Worm (Caenorhabditis elegans): ENCODE measurements around the gene epg-7.
A peak's percentile ranks its signal among the peaks of the same experiment; 100 is the strongest.

The epg-7 gene

ce11 chrX:7334302-7334724 is at the start of gene epg-7:
Gene epg-7 (plus strand): TSS chrX:7334714.
- TF ChIP-seq dao-5 (tag; optimal IDR thresholded peaks at IDR 0.05) (no peak), him-1 (tag; optimal IDR thresholded peaks at IDR 0.05) (peak; percentile 82), W03F9.2 (tag; optimal IDR thresholded peaks at IDR 0.05) (peak; percentile 59)

- TF ChIP-seq W03F9.2 (tag; optimal IDR thresholded peaks at IDR 0.05) (no peak), him-1 (tag; optimal IDR thresholded peaks at IDR 0.05) (peak; percentile 86)
These were observed 49.8 kb upstream of the epg-7 start for ce11 chrX:7284724-7285184.

- TF ChIP-seq dao-5 (tag; optimal IDR thresholded peaks at IDR 0.05) (no peak), him-1 (tag; optimal IDR thresholded peaks at IDR 0.05) (no peak), W03F9.2 (tag; optimal IDR thresholded peaks at IDR 0.05) (no peak)
These were observed 44.9 kb upstream of the epg-7 start for ce11 chrX:7289565-7289964.

- TF ChIP-seq him-1 (tag; optimal IDR thresholded peaks at IDR 0.05) (no peak), dao-5 (tag; optimal IDR thresholded peaks at IDR 0.05) (no peak), W03F9.2 (tag; optimal IDR thresholded peaks at IDR 0.05) (no peak)
These were observed 43.5 kb upstream of the epg-7 start for ce11 chrX:7290859-7291628.

- TF ChIP-seq him-1 (tag; optimal IDR thresholded peaks at IDR 0.05): no peak
- TF ChIP-seq W03F9.2 (tag; optimal IDR thresholded peaks at IDR 0.05): no peak
- TF ChIP-seq dao-5 (tag; optimal IDR thresholded peaks at IDR 0.05): no peak
These were observed 42.7 kb upstream of the epg-7 start, which contains the start of gene lron-7 for ce11 chrX:7291810-7292209. Gene lron-7 (plus strand): TSS chrX:7292132.

ce11 chrX:7296310-7296709 is 38.2 kb upstream of the epg-7 start:
- no peak for TF ChIP-seq dao-5 (tag; optimal IDR thresholded peaks at IDR 0.05)
- no peak for TF ChIP-seq him-1 (tag; optimal IDR thresholded peaks at IDR 0.05)
- no peak for TF ChIP-seq W03F9.2 (tag; optimal IDR thresholded peaks at IDR 0.05)

ce11 chrX:7298652-7299051 is 35.9 kb upstream of the epg-7 start, which contains the start of gene K03A1.4:
Gene K03A1.4 (minus strand): TSS chrX:7298752.
- TF ChIP-seq him-1 (tag; optimal IDR thresholded peaks at IDR 0.05) (no peak), W03F9.2 (tag; optimal IDR thresholded peaks at IDR 0.05) (no peak), dao-5 (tag; optimal IDR thresholded peaks at IDR 0.05) (no peak)

ce11 chrX:7303115-7303514 is 31.4 kb upstream of the epg-7 start:
- TF ChIP-seq dao-5 (tag; optimal IDR thresholded peaks at IDR 0.05): no peak
- TF ChIP-seq W03F9.2 (tag; optimal IDR thresholded peaks at IDR 0.05): no peak
- TF ChIP-seq him-1 (tag; optimal IDR thresholded peaks at IDR 0.05): no peak

ce11 chrX:7305520-7306186 is 28.9 kb upstream of the epg-7 start, which contains the start of gene sur-5:
Gene sur-5 (minus strand): TSS chrX:7305570.
- TF ChIP-seq him-1 (tag; optimal IDR thresholded peaks at IDR 0.05): no peak
- TF ChIP-seq dao-5 (tag; optimal IDR thresholded peaks at IDR 0.05): no peak
- no peak for TF ChIP-seq W03F9.2 (tag; optimal IDR thresholded peaks at IDR 0.05)

ce11 chrX:7306434-7306833 is 28.1 kb upstream of the epg-7 start:
- TF ChIP-seq him-1 (tag; optimal IDR thresholded peaks at IDR 0.05) (no peak), dao-5 (tag; optimal IDR thresholded peaks at IDR 0.05) (no peak), W03F9.2 (tag; optimal IDR thresholded peaks at IDR 0.05) (no peak)

ce11 chrX:7309775-7310174 is 24.7 kb upstream of the epg-7 start, which contains the start of the genes his-38 and his-40:
Gene his-38 (minus strand): TSS chrX:7309875.
Gene his-40 (plus strand): TSS chrX:7310110.
- no peak for TF ChIP-seq him-1 (tag; optimal IDR thresholded peaks at IDR 0.05)
- TF ChIP-seq W03F9.2 (tag; optimal IDR thresholded peaks at IDR 0.05): no peak
- TF ChIP-seq dao-5 (tag; optimal IDR thresholded peaks at IDR 0.05): no peak

ce11 chrX:7311870-7312269 is 22.6 kb upstream of the epg-7 start:
- TF ChIP-seq W03F9.2 (tag; optimal IDR thresholded peaks at IDR 0.05): no peak

ce11 chrX:7313236-7313635 is 21.3 kb upstream of the epg-7 start:
- TF ChIP-seq W03F9.2 (tag; optimal IDR thresholded peaks at IDR 0.05) (no peak), dao-5 (tag; optimal IDR thresholded peaks at IDR 0.05) (no peak), him-1 (tag; optimal IDR thresholded peaks at IDR 0.05) (no peak)

- TF ChIP-seq him-1 (tag; optimal IDR thresholded peaks at IDR 0.05): no peak
These were observed 19.9 kb upstream of the epg-7 start for ce11 chrX:7314564-7314963.

Measured in whole organism, L4/young adult.